Worm (Caenorhabditis elegans) whole organism, L4 larva: ENCODE measurements around the gene tag-151.

Experiments
- D1046.2 ChIP-seq: fragments of 200-800 bp; sonication (Bioruptor generic); IDR thresholded peaks from 2 replicates; pipeline ENCODE4 v1.3.6; 2022; ENCODE audit warnings: missing genetic modification characterization, missing compliant biosample characterization
- F37D6.2 ChIP-seq: sonication (generic microtip); optimal IDR thresholded peaks from 2 replicates; lab custom pipeline; 2016; ENCODE audit warnings: mild to moderate bottlenecking, missing genetic modification characterization, missing compliant biosample characterization
- T20F7.1 ChIP-seq: fragments of 200-800 bp; sonication (Bioruptor generic); optimal IDR thresholded peaks from 2 replicates; lab custom pipeline; 2018; ENCODE audit warnings: mild to moderate bottlenecking, missing genetic modification characterization, missing compliant biosample characterization
- T26A8.4 ChIP-seq: fragments of 200-800 bp; sonication (Bioruptor generic); IDR thresholded peaks from 2 replicates; pipeline ENCODE4 v1.3.6; 2022; ENCODE audit warnings: missing genetic modification characterization, missing compliant biosample characterization
- Y48G9A.11 ChIP-seq: fragments of 200-800 bp; sonication (Bioruptor generic); IDR thresholded peaks from 2 replicates; pipeline ENCODE4 v1.3.6; 2022; ENCODE audit warnings: missing genetic modification reagents, missing genetic modification characterization, missing compliant biosample characterization
- Y75B8A.6 ChIP-seq: fragments of 200-800 bp; sonication (Bioruptor generic); IDR thresholded peaks from 2 replicates; pipeline ENCODE4 v1.3.6; 2022; ENCODE audit warnings: missing genetic modification reagents, missing genetic modification characterization, missing compliant biosample characterization
- ZK546.5 ChIP-seq, 2 experiments: sonication (generic microtip); optimal IDR thresholded peaks; 2 replicates each; lab custom pipeline; 2017; ENCODE audit warnings: missing biosample characterization in 2 of 2, missing genetic modification characterization in 2 of 2
- aha-1 ChIP-seq: fragments of 150-350 bp; peaks from one replicate; lab custom pipeline; 2014; ENCODE audit warnings: missing biosample characterization, missing genetic modification characterization
- aly-2 ChIP-seq: sonication (generic microtip); optimal IDR thresholded peaks from 2 replicates; lab custom pipeline; 2018; ENCODE audit warnings: missing biosample characterization, missing genetic modification characterization
- ama-1 ChIP-seq: fragments of 150-350 bp; optimal IDR thresholded peaks from 2 replicates; lab custom pipeline; 2014; ENCODE audit warnings: inconsistent platforms, mixed read lengths
- arid-1 ChIP-seq: fragments of 200-800 bp; sonication (Bioruptor generic); conservative IDR thresholded peaks from 2 replicates; pipeline ENCODE4 v1.3.6; 2022; ENCODE audit warnings: missing genetic modification reagents, missing genetic modification characterization, missing compliant biosample characterization
- attf-4 ChIP-seq: sonication (generic microtip); optimal IDR thresholded peaks from 3 replicates; lab custom pipeline; 2017; ENCODE audit warnings: missing biosample characterization, missing genetic modification characterization
- ceh-32 ChIP-seq: sonication (generic microtip); optimal IDR thresholded peaks from 2 replicates; lab custom pipeline; 2016; ENCODE audit warnings: mild to moderate bottlenecking, missing genetic modification characterization, missing compliant biosample characterization; ENCODE audit not compliant: poor library complexity
- ceh-62 ChIP-seq: sonication (generic microtip); optimal IDR thresholded peaks from 2 replicates; lab custom pipeline; 2017; ENCODE audit warnings: missing biosample characterization, missing genetic modification characterization
- dmd-9 ChIP-seq: fragments of 200-800 bp; sonication (Bioruptor generic); IDR thresholded peaks from 2 replicates; pipeline ENCODE4 v1.3.6; 2022; ENCODE audit warnings: missing genetic modification reagents, missing genetic modification characterization, missing compliant biosample characterization
- duxl-1 ChIP-seq: sonication (generic microtip); optimal IDR thresholded peaks from 2 replicates; lab custom pipeline; 2016; ENCODE audit warnings: mild to moderate bottlenecking, missing genetic modification characterization, moderate library complexity, missing compliant biosample characterization; ENCODE audit not compliant: poor library complexity
- egl-43 ChIP-seq: fragments of 200-800 bp; sonication (Bioruptor generic); IDR thresholded peaks from 2 replicates; pipeline ENCODE4 v1.3.6; 2022; ENCODE audit warnings: missing genetic modification reagents, missing genetic modification characterization, missing compliant biosample characterization
- fkh-10 ChIP-seq: fragments of 150-350 bp; optimal IDR thresholded peaks from 2 replicates; lab custom pipeline; 2014; ENCODE audit warnings: missing biosample characterization, missing genetic modification reagents, missing genetic modification characterization
- jun-1 ChIP-seq: fragments of 150-350 bp; optimal IDR thresholded peaks from 2 replicates; lab custom pipeline; 2014; ENCODE audit warnings: missing biosample characterization, missing genetic modification reagents, missing genetic modification characterization
- lim-7 ChIP-seq: fragments of 200-800 bp; sonication (Bioruptor generic); IDR thresholded peaks from 2 replicates; pipeline ENCODE4 v1.3.6; 2022; ENCODE audit warnings: missing genetic modification characterization, missing compliant biosample characterization
- lin-13 ChIP-seq: fragments of 150-350 bp; optimal IDR thresholded peaks from 2 replicates; lab custom pipeline; 2014; ENCODE audit warnings: missing biosample characterization, missing genetic modification reagents, missing genetic modification characterization
- lin-15B ChIP-seq: fragments of 150-350 bp; sonication (generic microtip); optimal IDR thresholded peaks from 3 replicates; lab custom pipeline; 2014; ENCODE audit warnings: missing biosample characterization, missing genetic modification characterization
- lin-29 ChIP-seq: fragments of 200-800 bp; sonication (Bioruptor generic); IDR thresholded peaks from 2 replicates; pipeline ENCODE4 v1.3.6; 2022; ENCODE audit warnings: missing genetic modification reagents, missing genetic modification characterization, missing compliant biosample characterization
- lin-38 ChIP-seq: fragments of 200-800 bp; sonication (Bioruptor generic); IDR thresholded peaks from 2 replicates; pipeline ENCODE4 v1.3.6; 2022; ENCODE audit warnings: missing genetic modification reagents, missing genetic modification characterization, missing compliant biosample characterization
- lin-39 ChIP-seq: fragments of 150-350 bp; optimal IDR thresholded peaks from 2 replicates; lab custom pipeline; 2014; ENCODE audit warnings: missing biosample characterization, missing genetic modification reagents, missing genetic modification characterization
- madf-5 ChIP-seq, 2 experiments: fragments of 200-800 bp; sonication (Bioruptor generic); IDR thresholded peaks; 2 replicates each; pipeline ENCODE4 v1.3.6; 2022; ENCODE audit warnings: missing compliant biosample characterization in 2 of 2, missing genetic modification characterization in 2 of 2
- madf-9 ChIP-seq: fragments of 200-800 bp; sonication (Bioruptor generic); conservative IDR thresholded peaks from 2 replicates; pipeline ENCODE4 v1.3.6; 2022; ENCODE audit warnings: missing genetic modification reagents, missing genetic modification characterization, missing compliant biosample characterization
- mep-1 ChIP-seq: fragments of 150-350 bp; sonication (generic microtip); optimal IDR thresholded peaks from 3 replicates; lab custom pipeline; 2014; ENCODE audit warnings: missing biosample characterization, missing genetic modification characterization
- mxl-2 ChIP-seq: fragments of 200-800 bp; sonication (Bioruptor generic); conservative IDR thresholded peaks from 2 replicates; pipeline ENCODE4 v1.3.6; 2022; ENCODE audit warnings: missing genetic modification reagents, missing genetic modification characterization, missing compliant biosample characterization
- mxl-3 ChIP-seq: fragments of 200-800 bp; sonication (Bioruptor generic); optimal IDR thresholded peaks from 2 replicates; lab custom pipeline; 2018; ENCODE audit warnings: mild to moderate bottlenecking, missing genetic modification characterization, missing compliant biosample characterization
- nhr-10 ChIP-seq: fragments of 150-350 bp; optimal IDR thresholded peaks from 2 replicates; lab custom pipeline; 2014; ENCODE audit warnings: missing biosample characterization, missing genetic modification characterization
- nhr-42 ChIP-seq: fragments of 200-800 bp; sonication (Bioruptor generic); IDR thresholded peaks from 2 replicates; pipeline ENCODE4 v1.3.6; 2022; ENCODE audit warnings: missing genetic modification characterization, missing compliant biosample characterization
- php-3 ChIP-seq: fragments of 200-800 bp; sonication (Bioruptor generic); IDR thresholded peaks from 2 replicates; pipeline ENCODE4 v1.3.6; 2022; ENCODE audit warnings: missing genetic modification reagents, missing genetic modification characterization, missing compliant biosample characterization
- saeg-2 ChIP-seq: fragments of 200-800 bp; sonication (Bioruptor generic); IDR thresholded peaks from 2 replicates; pipeline ENCODE4 v1.3.6; 2022; ENCODE audit warnings: missing genetic modification reagents, missing genetic modification characterization, missing compliant biosample characterization
- set-16 ChIP-seq: fragments of 200-800 bp; sonication (Bioruptor generic); IDR thresholded peaks from 2 replicates; pipeline ENCODE4 v1.3.6; 2022; ENCODE audit warnings: missing genetic modification reagents, missing genetic modification characterization, missing compliant biosample characterization
- skn-1 ChIP-seq: fragments of 150-350 bp; optimal IDR thresholded peaks from 2 replicates; lab custom pipeline; 2014; ENCODE audit warnings: missing biosample characterization, missing genetic modification characterization
- spr-1 ChIP-seq: sonication (generic microtip); optimal IDR thresholded peaks from 2 replicates; lab custom pipeline; 2016; ENCODE audit warnings: mild to moderate bottlenecking, missing genetic modification characterization, missing compliant biosample characterization
- spr-3 ChIP-seq: fragments of 200-800 bp; sonication (Bioruptor generic); optimal IDR thresholded peaks from 2 replicates; lab custom pipeline; 2018; ENCODE audit warnings: mild to moderate bottlenecking, missing genetic modification characterization, missing compliant biosample characterization
- unc-39 ChIP-seq: sonication (generic microtip); optimal IDR thresholded peaks from 2 replicates; lab custom pipeline; 2017; ENCODE audit warnings: missing biosample characterization, missing genetic modification characterization
- unc-62 ChIP-seq, 3 experiments: fragments of 150-350 bp in 1 of 3; sonication (generic microtip); optimal IDR thresholded peaks in 2 of 3; peaks in 1 of 3; 1 replicate in 1 of 3; 2 replicates in 2 of 3; lab custom pipeline; 2014 to 2017; ENCODE audit warnings: missing biosample characterization in 3 of 3, missing genetic modification characterization in 3 of 3, missing genetic modification reagents in 3 of 3, missing genotype in 1 of 3
- zfp-2 ChIP-seq: sonication (generic microtip); optimal IDR thresholded peaks from 2 replicates; lab custom pipeline; 2016; ENCODE audit warnings: mild to moderate bottlenecking, missing genetic modification characterization, missing compliant biosample characterization
- ztf-11 ChIP-seq: fragments of 150-350 bp; optimal IDR thresholded peaks from 2 replicates; lab custom pipeline; 2014; ENCODE audit warnings: missing biosample characterization, missing genetic modification characterization
- ztf-7 ChIP-seq: fragments of 150-350 bp; optimal IDR thresholded peaks from 2 replicates; lab custom pipeline; 2014; ENCODE audit warnings: missing biosample characterization, missing genetic modification characterization

tag-151 gene

ce11 chrII:4677916-4678315 is 32.2 kb upstream of the tag-151 start, which contains the start of gene T05A7.1:
T05A7.1 (plus strand) TSS chrII:4678216.
- TF ChIP-seq fkh-10 (no peak), ama-1 (lab: Kevin White, UChicago) (no peak), nhr-42 (no peak), mep-1 (tag; lab: Kevin White, UChicago) (no peak), Y75B8A.6 (GFP tag; lab: Robert Waterston, UW) (no peak), nhr-10 (no peak), dmd-9 (GFP tag; lab: Robert Waterston, UW) (no peak), mxl-3 (GFP tag; lab: Kevin White, UChicago) (no peak), egl-43 (no peak), ceh-32 (tag; lab: Kevin White, UChicago) (no peak), lin-38 (GFP tag; lab: Robert Waterston, UW) (no peak), skn-1 (tag; lab: Kevin White, UChicago) (no peak)

- TF ChIP-seq spr-3 (GFP tag; lab: Kevin White, UChicago) (no peak), nhr-10 (no peak), unc-39 (tag; lab: Kevin White, UChicago) (no peak)
Measured at ce11 chrII:4681391-4681790, 28.7 kb upstream of the tag-151 start, which contains the start of gene T05A7.7. T05A7.7 (minus strand) TSS chrII:4681491.

- no peak for TF ChIP-seq ztf-11 (tag; lab: Kevin White, UChicago)
- TF ChIP-seq php-3 (GFP tag; lab: Robert Waterston, UW) = no peak
- no peak for TF ChIP-seq ZK546.5 (tag; optimal IDR thresholded peaks at IDR 0.05; lab: Kevin White, UChicago)
- no peak for TF ChIP-seq aha-1
- no peak for TF ChIP-seq madf-5 (GFP tag; IDR thresholded peaks at IDR 0.05; lab: Robert Waterston, UW)
- TF ChIP-seq T20F7.1 = no peak
- TF ChIP-seq ceh-62 (tag; lab: Kevin White, UChicago) = no peak
- TF ChIP-seq zfp-2 = no peak
- no peak for TF ChIP-seq D1046.2
- no peak for TF ChIP-seq nhr-10
- no peak for TF ChIP-seq arid-1 (GFP tag; lab: Robert Waterston, UW)
- no peak for TF ChIP-seq madf-9 (GFP tag; lab: Robert Waterston, UW)
- no peak for TF ChIP-seq lin-13 (GFP tag; lab: Kevin White, UChicago)
- TF ChIP-seq Y75B8A.6 (GFP tag; lab: Robert Waterston, UW) = no peak
- TF ChIP-seq mxl-2 = no peak
- no peak for TF ChIP-seq attf-4 (tag; lab: Kevin White, UChicago)
- no peak for TF ChIP-seq T26A8.4
- TF ChIP-seq aly-2 (tag; lab: Kevin White, UChicago) = no peak
- no peak for TF ChIP-seq Y48G9A.11 (GFP tag; lab: Robert Waterston, UW)
- TF ChIP-seq lin-15B (tag; lab: Kevin White, UChicago) = no peak
Measured at ce11 chrII:4683693-4684092, 26.4 kb upstream of the tag-151 start, which contains the start of gene sre-40. sre-40 (minus strand) TSS chrII:4683793.

- TF ChIP-seq lim-7 (GFP tag; lab: Robert Waterston, UW) = no peak
- no peak for TF ChIP-seq lin-15B (tag; lab: Kevin White, UChicago)
- no peak for TF ChIP-seq duxl-1 (tag; lab: Kevin White, UChicago)
- TF ChIP-seq unc-62 (GFP tag; optimal IDR thresholded peaks at IDR 0.05 in 1 of 2; lab: Kevin White, UChicago) = no peak
- no peak for TF ChIP-seq unc-62 (tag; optimal IDR thresholded peaks at IDR 0.05; lab: Kevin White, UChicago)
- TF ChIP-seq ztf-7 = no peak
- no peak for TF ChIP-seq attf-4 (tag; lab: Kevin White, UChicago)
- no peak for TF ChIP-seq saeg-2 (GFP tag; lab: Robert Waterston, UW)
- no peak for TF ChIP-seq spr-1 (tag; lab: Kevin White, UChicago)
- no peak for TF ChIP-seq jun-1 (tag; lab: Kevin White, UChicago)
- TF ChIP-seq F37D6.2 (tag; lab: Kevin White, UChicago) = no peak
- no peak for TF ChIP-seq lin-39 (tag; lab: Kevin White, UChicago)
- TF ChIP-seq ceh-32 (tag; lab: Kevin White, UChicago) = no peak
- no peak for TF ChIP-seq Y75B8A.6 (GFP tag; lab: Robert Waterston, UW)
- no peak for TF ChIP-seq lin-29 (GFP tag; lab: Robert Waterston, UW)
- no peak for TF ChIP-seq set-16 (GFP tag; lab: Robert Waterston, UW)
Measured at ce11 chrII:4684852-4685251, 25.2 kb upstream of the tag-151 start.
